Worm (Caenorhabditis elegans): ENCODE results near the gene F10G2.1.

- TF ChIP-seq C08G9.2 (tag; optimal IDR thresholded peaks at IDR 0.05) (no peak), sdc-2 (tag; optimal IDR thresholded peaks at IDR 0.05) (no peak), tbx-2 (tag; optimal IDR thresholded peaks at IDR 0.05) (no peak), ama-1 (optimal IDR thresholded peaks at IDR 0.05) (no peak), ceh-14 (tag; optimal IDR thresholded peaks at IDR 0.05) (no peak), eyg-1 (tag; optimal IDR thresholded peaks at IDR 0.05) (no peak), hlh-8 (tag; optimal IDR thresholded peaks at IDR 0.05) (no peak), rnt-1 (tag; optimal IDR thresholded peaks at IDR 0.05) (no peak)
These were observed 24.3 kb downstream of the F10G2.1 start, which contains the start of gene C03G6.21 for ce11 chrV:7356684-7357083.
